Worm (Caenorhabditis elegans) whole organism, L3 larva: ENCODE results near the gene F37C4.8.

Experiments used
- R02D3.7 ChIP-seq: fragments of 150-350 bp; optimal IDR thresholded peaks from 2 replicates; lab custom pipeline; 2014; ENCODE audit warnings: missing biosample characterization, missing genetic modification characterization
- aly-2 ChIP-seq: fragments of 150-350 bp; optimal IDR thresholded peaks from 2 replicates; lab custom pipeline; 2014; ENCODE audit warnings: missing biosample characterization, missing genetic modification characterization
- ama-1 ChIP-seq: fragments of 150-350 bp; optimal IDR thresholded peaks from 2 replicates; lab custom pipeline; 2018
- ceh-16 ChIP-seq: sonication (generic microtip); optimal IDR thresholded peaks from 2 replicates; lab custom pipeline; 2017; ENCODE audit warnings: missing biosample characterization, missing genetic modification characterization
- ceh-82 ChIP-seq: fragments of 150-350 bp; optimal IDR thresholded peaks from 2 replicates; lab custom pipeline; 2014; ENCODE audit warnings: missing biosample characterization, missing genetic modification characterization
- ceh-9 ChIP-seq: sonication (generic microtip); optimal IDR thresholded peaks from 2 replicates; lab custom pipeline; 2018; ENCODE audit warnings: missing biosample characterization, missing genetic modification characterization
- daf-12 ChIP-seq: fragments of 150-350 bp; optimal IDR thresholded peaks from 2 replicates; lab custom pipeline; 2014; ENCODE audit warnings: missing biosample characterization, missing genetic modification reagents, missing genetic modification characterization
- egl-5 ChIP-seq: fragments of 150-350 bp; optimal IDR thresholded peaks from 2 replicates; lab custom pipeline; 2017; ENCODE audit warnings: missing biosample characterization, missing genetic modification reagents, missing genetic modification characterization, inconsistent platforms
- elt-1 ChIP-seq: fragments of 150-350 bp; optimal IDR thresholded peaks from 2 replicates; lab custom pipeline; 2014; ENCODE audit warnings: missing biosample characterization, missing genetic modification characterization
- elt-2 ChIP-seq: sonication (generic microtip); optimal IDR thresholded peaks from 2 replicates; lab custom pipeline; 2016; ENCODE audit warnings: missing genetic modification reagents, mild to moderate bottlenecking, missing genetic modification characterization, missing compliant biosample characterization
- elt-3 ChIP-seq, 3 experiments: fragments of 150-350 bp in 1 of 3; sonication (generic microtip) in 2 of 3; optimal IDR thresholded peaks; 2 replicates in 2 of 3; 4 replicates in 1 of 3; lab custom pipeline; 2014 to 2017; ENCODE audit warnings: missing biosample characterization in 3 of 3, missing genetic modification characterization in 3 of 3
- eor-1 ChIP-seq, 2 experiments: fragments of 150-350 bp; optimal IDR thresholded peaks; 2 replicates each; lab custom pipeline; 2014 to 2018; ENCODE audit warnings: missing biosample characterization in 2 of 2, missing genetic modification characterization in 2 of 2
- fkh-10 ChIP-seq: sonication (generic microtip); optimal IDR thresholded peaks from 2 replicates; lab custom pipeline; 2017; ENCODE audit warnings: missing biosample characterization, missing genetic modification reagents, missing genetic modification characterization
- fkh-2 ChIP-seq: fragments of 150-350 bp; optimal IDR thresholded peaks from 2 replicates; lab custom pipeline; 2014; ENCODE audit warnings: missing biosample characterization, missing genetic modification reagents, missing genetic modification characterization
- fos-1 ChIP-seq: fragments of 150-350 bp; optimal IDR thresholded peaks from 2 replicates; lab custom pipeline; 2014; ENCODE audit warnings: missing biosample characterization, missing genetic modification characterization
- jun-1 ChIP-seq: fragments of 150-350 bp; optimal IDR thresholded peaks from 2 replicates; lab custom pipeline; 2014; ENCODE audit warnings: missing biosample characterization, missing genetic modification reagents, missing genetic modification characterization
- lin-15B ChIP-seq: fragments of 150-350 bp; optimal IDR thresholded peaks from 2 replicates; lab custom pipeline; 2014; ENCODE audit warnings: missing biosample characterization, missing genetic modification characterization
- lin-39 ChIP-seq: fragments of 150-350 bp; optimal IDR thresholded peaks from 2 replicates; lab custom pipeline; 2018; ENCODE audit warnings: missing biosample characterization, missing genetic modification reagents, missing genetic modification characterization
- lsy-12 ChIP-seq: sonication (generic microtip); optimal IDR thresholded peaks from 2 replicates; lab custom pipeline; 2016; ENCODE audit warnings: mild to moderate bottlenecking, missing genetic modification characterization, missing compliant biosample characterization
- mdl-1 ChIP-seq: fragments of 150-350 bp; optimal IDR thresholded peaks from 2 replicates; lab custom pipeline; 2014; ENCODE audit warnings: missing biosample characterization, missing genetic modification characterization
- nhr-11 ChIP-seq: fragments of 150-350 bp; optimal IDR thresholded peaks from 2 replicates; lab custom pipeline; 2014; ENCODE audit warnings: missing biosample characterization, missing genetic modification characterization
- nhr-23 ChIP-seq: fragments of 150-350 bp; optimal IDR thresholded peaks from 2 replicates; lab custom pipeline; 2014; ENCODE audit warnings: missing biosample characterization, missing genetic modification reagents, missing genetic modification characterization
- nhr-237 ChIP-seq: fragments of 150-350 bp; optimal IDR thresholded peaks from 2 replicates; lab custom pipeline; 2014; ENCODE audit warnings: missing biosample characterization, missing genetic modification characterization
- nhr-25 ChIP-seq: sonication (generic microtip); optimal IDR thresholded peaks from 2 replicates; lab custom pipeline; 2017; ENCODE audit warnings: missing biosample characterization, missing genetic modification characterization
- nhr-43 ChIP-seq: sonication (generic microtip); optimal IDR thresholded peaks from 2 replicates; lab custom pipeline; 2016; ENCODE audit warnings: mild to moderate bottlenecking, missing genetic modification characterization, missing compliant biosample characterization; ENCODE audit not compliant: poor library complexity, severe bottlenecking
- nhr-67 ChIP-seq: fragments of 150-350 bp; optimal IDR thresholded peaks from 2 replicates; lab custom pipeline; 2014; ENCODE audit warnings: missing biosample characterization, missing genetic modification characterization
- nhr-76 ChIP-seq: fragments of 150-350 bp; sonication (generic microtip); optimal IDR thresholded peaks from 5 replicates; lab custom pipeline; 2014; ENCODE audit warnings: missing biosample characterization, missing genetic modification characterization
- pqm-1 ChIP-seq: fragments of 150-350 bp; optimal IDR thresholded peaks from 2 replicates; lab custom pipeline; 2017; ENCODE audit warnings: missing biosample characterization, missing genetic modification characterization, inconsistent platforms
- skn-1 ChIP-seq: fragments of 150-350 bp; optimal IDR thresholded peaks from 2 replicates; lab custom pipeline; 2014; ENCODE audit warnings: missing biosample characterization, missing genetic modification characterization
- snpc-4 ChIP-seq: fragments of 150-350 bp; optimal IDR thresholded peaks from 2 replicates; lab custom pipeline; 2014; ENCODE audit warnings: missing biosample characterization, missing genetic modification characterization
- unc-39 ChIP-seq: sonication (generic microtip); optimal IDR thresholded peaks from 4 replicates; lab custom pipeline; 2017; ENCODE audit warnings: missing biosample characterization, missing genetic modification characterization
- ztf-11 ChIP-seq: fragments of 150-350 bp; optimal IDR thresholded peaks from 2 replicates; lab custom pipeline; 2014; ENCODE audit warnings: missing biosample characterization, missing genetic modification characterization
- ztf-4 ChIP-seq: fragments of 150-350 bp; optimal IDR thresholded peaks from 2 replicates; lab custom pipeline; 2014; ENCODE audit warnings: missing biosample characterization, missing genetic modification characterization

F37C4.8 gene

ce11 chrIV:3843019-3843527 lies 37.9 kb downstream of the F37C4.8 start:
- TF ChIP-seq nhr-76 (no peak), ceh-82 (tag; lab: Kevin White, UChicago) (no peak), R02D3.7 (tag; lab: Kevin White, UChicago) (no peak), pqm-1 (tag; lab: Kevin White, UChicago) (no peak), lin-39 (tag; lab: Kevin White, UChicago) (no peak), elt-2 (tag; lab: Kevin White, UChicago) (no peak), nhr-237 (no peak), ztf-11 (tag; lab: Kevin White, UChicago) (no peak)

ce11 chrIV:3841607-3842006 lies 39.4 kb downstream of the F37C4.8 start:
- no peak for TF ChIP-seq unc-39 (tag; lab: Kevin White, UChicago)
- no peak for TF ChIP-seq fos-1 (tag; lab: Kevin White, UChicago)
- TF ChIP-seq nhr-67 (tag; lab: Kevin White, UChicago), result no peak
- TF ChIP-seq lin-15B (tag; lab: Kevin White, UChicago), result no peak
- TF ChIP-seq mdl-1 (tag; lab: Kevin White, UChicago), result no peak
- TF ChIP-seq elt-1 (tag; lab: Kevin White, UChicago), result no peak
- TF ChIP-seq nhr-76, result no peak
- no peak for TF ChIP-seq lsy-12
- no peak for TF ChIP-seq nhr-25 (tag; lab: Kevin White, UChicago)
- TF ChIP-seq elt-3 (tag; optimal IDR thresholded peaks at IDR 0.05; lab: Kevin White, UChicago), result no peak
- no peak for TF ChIP-seq skn-1 (tag; lab: Kevin White, UChicago)
- TF ChIP-seq ceh-16 (tag; lab: Kevin White, UChicago), result no peak
- TF ChIP-seq egl-5 (tag; lab: Kevin White, UChicago), result no peak
- no peak for TF ChIP-seq nhr-43
- no peak for TF ChIP-seq jun-1 (tag; lab: Kevin White, UChicago)
- no peak for TF ChIP-seq daf-12 (tag; lab: Kevin White, UChicago)
- no peak for TF ChIP-seq aly-2 (tag; lab: Kevin White, UChicago)
- no peak for TF ChIP-seq snpc-4 (tag; lab: Kevin White, UChicago)
- no peak for TF ChIP-seq ztf-4
- TF ChIP-seq elt-2 (tag; lab: Kevin White, UChicago), result no peak

ce11 chrIV:3840480-3840879 lies 40.5 kb downstream of the F37C4.8 start:
- TF ChIP-seq elt-2 (tag; lab: Kevin White, UChicago) (no peak), unc-39 (tag; lab: Kevin White, UChicago) (no peak), eor-1 (tag; optimal IDR thresholded peaks at IDR 0.05; lab: Kevin White, UChicago) (no peak), nhr-67 (tag; lab: Kevin White, UChicago) (no peak), aly-2 (tag; lab: Kevin White, UChicago) (no peak), lsy-12 (no peak)

ce11 chrIV:3839420-3839819 lies 41.6 kb downstream of the F37C4.8 start, which contains the start of gene F28F9.2:
Gene F28F9.2 (plus strand): TSS chrIV:3839720.
- TF ChIP-seq nhr-43 (no peak), snpc-4 (tag; lab: Kevin White, UChicago) (no peak), daf-12 (tag; lab: Kevin White, UChicago) (no peak), ceh-82 (tag; lab: Kevin White, UChicago) (no peak), nhr-23 (tag; lab: Kevin White, UChicago) (no peak), fkh-10 (no peak), jun-1 (tag; lab: Kevin White, UChicago) (no peak), ceh-9 (tag; lab: Kevin White, UChicago) (no peak), lin-39 (tag; lab: Kevin White, UChicago) (no peak), ama-1 (no peak), unc-39 (tag; lab: Kevin White, UChicago) (no peak), ceh-16 (tag; lab: Kevin White, UChicago) (no peak), nhr-11 (tag; lab: Kevin White, UChicago) (no peak), elt-2 (tag; lab: Kevin White, UChicago) (no peak), lsy-12 (no peak)
- TF ChIP-seq, all 47 proteins: peak for 0

ce11 chrIV:3838687-3839086 lies 42.3 kb downstream of the F37C4.8 start:
- no peak for TF ChIP-seq nhr-76
- no peak for TF ChIP-seq fkh-2 (tag; lab: Kevin White, UChicago)
